Worm (Caenorhabditis elegans): Measurements from ENCODE around the gene emb-27.

Gene emb-27

ce11 chrII:8117426-8117825, 44.5 kb downstream of the emb-27 start:
- TF ChIP-seq C34F6.9 (tag; optimal IDR thresholded peaks at IDR 0.05) (no peak), lsy-2 (tag; optimal IDR thresholded peaks at IDR 0.05) (peak in 1 of 2 experiments; percentile 5), sma-9 (GFP tag; optimal IDR thresholded peaks at IDR 0.05) (peak; percentile 50), sma-9 (tag; optimal IDR thresholded peaks at IDR 0.05) (no peak), nhr-129 (tag; optimal IDR thresholded peaks at IDR 0.05) (peak; percentile 24), F13H6.1 (tag; optimal IDR thresholded peaks at IDR 0.05) (peak; percentile 1)

DNA sequence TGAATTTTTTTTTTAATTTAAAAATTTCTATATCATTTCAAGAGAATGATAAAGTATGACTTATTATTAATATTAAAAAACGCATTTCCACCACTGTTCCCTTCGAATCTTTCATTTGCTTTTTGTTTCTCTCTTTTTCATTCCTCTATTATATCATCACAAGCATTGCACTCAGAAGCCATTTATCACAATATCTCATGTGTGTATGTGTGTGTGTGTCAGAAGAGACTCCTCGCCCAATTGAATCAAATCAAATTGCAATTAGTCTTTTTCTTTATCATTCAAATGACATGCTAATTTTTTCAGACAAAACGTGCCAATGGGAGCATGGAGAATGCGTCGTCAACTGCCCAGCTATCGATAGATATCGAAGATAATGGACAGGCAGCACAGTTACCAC, 45.8 kb downstream of the emb-27 start, which contains the start of gene unc-105:
unc-105 (plus strand) TSS at position 301 of the 400 bp plus-strand sequence.
- TF ChIP-seq crh-2 (tag; optimal IDR thresholded peaks at IDR 0.05) (no peak), lsy-2 (tag; optimal IDR thresholded peaks at IDR 0.05) (no peak), C34F6.9 (tag; optimal IDR thresholded peaks at IDR 0.05) (no peak), snpc-4 (tag; optimal IDR thresholded peaks at IDR 0.05) (no peak), sma-3 (GFP tag; optimal IDR thresholded peaks at IDR 0.05) (no peak), nhr-11 (tag; optimal IDR thresholded peaks at IDR 0.05) (no peak), ztf-11 (tag; optimal IDR thresholded peaks at IDR 0.05) (no peak), zag-1 (tag; optimal IDR thresholded peaks at IDR 0.05) (no peak), aly-2 (tag; optimal IDR thresholded peaks at IDR 0.05) (no peak)

- TF ChIP-seq C34F6.9 (tag; optimal IDR thresholded peaks at IDR 0.05) (no peak), ceh-82 (tag; optimal IDR thresholded peaks at IDR 0.05) (no peak), lin-39 (tag; optimal IDR thresholded peaks at IDR 0.05) (no peak), sma-3 (GFP tag; optimal IDR thresholded peaks at IDR 0.05) (no peak), peb-1 (tag; optimal IDR thresholded peaks at IDR 0.05) (no peak), ztf-4 (tag; optimal IDR thresholded peaks at IDR 0.05) (no peak), nhr-77 (tag; optimal IDR thresholded peaks at IDR 0.05) (no peak), egl-27 (tag; optimal IDR thresholded peaks at IDR 0.05) (no peak), nhr-11 (tag; optimal IDR thresholded peaks at IDR 0.05) (no peak), nhr-6 (tag; optimal IDR thresholded peaks at IDR 0.05) (no peak), elt-1 (tag; optimal IDR thresholded peaks at IDR 0.05) (no peak), R02D3.7 (tag; optimal IDR thresholded peaks at IDR 0.05) (no peak), alr-1 (tag; optimal IDR thresholded peaks at IDR 0.05) (no peak)
These were observed 49.9 kb downstream of the emb-27 start, which contains the start of gene lron-4 for ce11 chrII:8112063-8112462. TSS of gene lron-4 (minus strand) at chrII:8112163.

Data from whole organism, L2 larva.